Worm (Caenorhabditis elegans): Measurements from ENCODE around the gene F07H5.10.

- TF ChIP-seq nhr-28 (tag; optimal IDR thresholded peaks at IDR 0.05) (no peak), ama-1 (optimal IDR thresholded peaks at IDR 0.05) (no peak), nhr-237 (tag; optimal IDR thresholded peaks at IDR 0.05) (no peak), zip-4 (GFP tag; optimal IDR thresholded peaks at IDR 0.05) (no peak), mdl-1 (tag; optimal IDR thresholded peaks at IDR 0.05) (no peak), ceh-82 (tag; optimal IDR thresholded peaks at IDR 0.05) (no peak), nhr-77 (tag; optimal IDR thresholded peaks at IDR 0.05) (no peak), mab-9 (GFP tag; IDR thresholded peaks at IDR 0.05) (no peak), lin-14 (GFP tag; optimal IDR thresholded peaks at IDR 0.05) (no peak), unc-86 (tag; optimal IDR thresholded peaks at IDR 0.05) (no peak), C34B4.2 (tag; optimal IDR thresholded peaks at IDR 0.05) (no peak), nhr-11 (tag; optimal IDR thresholded peaks at IDR 0.05) (no peak)
Observed at ce11 chrII:8808482-8808881, at the start of gene F07H5.10.
